Worm (Caenorhabditis elegans): ENCODE data around the gene H03A11.2.

- TF ChIP-seq nhr-28 (tag; optimal IDR thresholded peaks at IDR 0.05) (no peak), mls-2 (tag; optimal IDR thresholded peaks at IDR 0.05) (no peak), hlh-1 (tag; optimal IDR thresholded peaks at IDR 0.05) (no peak), tbx-8 (GFP tag; optimal IDR thresholded peaks at IDR 0.05) (no peak), nhr-12 (tag; optimal IDR thresholded peaks at IDR 0.05) (no peak), lin-13 (tag; optimal IDR thresholded peaks at IDR 0.05) (no peak), sptf-1 (tag; optimal IDR thresholded peaks at IDR 0.05) (no peak), blmp-1 (tag; optimal IDR thresholded peaks at IDR 0.05) (no peak), unc-120 (tag; optimal IDR thresholded peaks at IDR 0.05; ENCODE audit: poor library complexity, severe bottlenecking) (no peak), pha-4 (tag; optimal IDR thresholded peaks at IDR 0.05) (no peak), ces-1 (GFP tag; optimal IDR thresholded peaks at IDR 0.05) (no peak), lsy-2 (tag; optimal IDR thresholded peaks at IDR 0.05) (no peak)
Measured at ce11 chrX:15272925-15273324, 42.5 kb upstream of the H03A11.2 start.
